Worm (Caenorhabditis elegans): ENCODE data around the gene ncx-10.

ce11 chrV:7977701-7978461, 45.0 kb upstream of the ncx-10 start, which contains the start of gene let-413:
- TF ChIP-seq flt-1 (GFP tag; IDR thresholded peaks at IDR 0.05), result no peak
- no peak for TF ChIP-seq ztf-29 (GFP tag; IDR thresholded peaks at IDR 0.05)
- TF ChIP-seq tab-1 (GFP tag; IDR thresholded peaks at IDR 0.05), result no peak
- no peak for TF ChIP-seq cog-1 (tag; optimal IDR thresholded peaks at IDR 0.05)
- TF ChIP-seq T22C8.4 (GFP tag; IDR thresholded peaks at IDR 0.05), result no peak
- no peak for TF ChIP-seq klf-2 (GFP tag; conservative IDR thresholded peaks at IDR 0.05)
- no peak for TF ChIP-seq ztf-23 (GFP tag; IDR thresholded peaks at IDR 0.05)
- TF ChIP-seq med-1 (GFP tag; optimal IDR thresholded peaks at IDR 0.05; ENCODE audit: insufficient read depth), result no peak
- TF ChIP-seq ref-1 (GFP tag; conservative IDR thresholded peaks at IDR 0.05), result no peak
